Fruit fly (Drosophila melanogaster): ENCODE data around the gene CG11563.

The CG11563 gene

DNA sequence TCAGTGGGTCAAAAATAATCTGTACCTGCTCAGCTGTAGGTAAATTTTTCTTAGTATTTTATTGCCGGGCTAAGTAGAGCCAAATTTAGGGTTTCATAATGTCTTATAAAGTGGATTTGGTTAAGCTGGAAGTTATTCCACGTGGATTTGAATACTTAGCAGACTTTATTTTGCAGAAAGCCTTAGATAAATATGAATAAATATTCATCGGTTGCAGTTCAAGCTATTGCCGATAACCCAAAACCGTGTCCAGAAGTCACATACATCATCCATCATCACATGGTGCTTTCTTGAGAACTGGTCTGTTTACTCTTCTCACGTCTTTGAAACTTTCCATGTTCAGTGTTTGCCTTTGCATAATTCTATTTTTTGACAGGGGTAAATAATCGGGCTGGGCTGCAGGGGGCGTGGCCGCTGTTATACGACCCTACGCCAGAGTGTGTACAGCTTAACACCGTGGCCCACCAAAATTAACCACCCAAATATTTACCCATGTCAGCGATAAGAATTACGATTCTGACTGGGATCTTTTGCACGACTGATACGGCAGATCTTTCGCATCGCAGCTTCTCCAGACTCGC is 21.8 kb downstream of the CG11563 start, which contains the start of gene CG2187:
Gene CG2187 (minus strand): TSS at position 51 of the 581 bp plus-strand sequence.
- peak; percentile 79 for TF ChIP-seq noc (tag; optimal IDR thresholded peaks at IDR 0.05)

- TF ChIP-seq noc (tag; optimal IDR thresholded peaks at IDR 0.05) = peak; percentile 4
These were observed 24.7 kb downstream of the CG11563 start, which contains the start of gene Smvt for dm6 chr3R:31761529-31762009. Smvt (minus strand) TSS chr3R:31761579.

DNA sequence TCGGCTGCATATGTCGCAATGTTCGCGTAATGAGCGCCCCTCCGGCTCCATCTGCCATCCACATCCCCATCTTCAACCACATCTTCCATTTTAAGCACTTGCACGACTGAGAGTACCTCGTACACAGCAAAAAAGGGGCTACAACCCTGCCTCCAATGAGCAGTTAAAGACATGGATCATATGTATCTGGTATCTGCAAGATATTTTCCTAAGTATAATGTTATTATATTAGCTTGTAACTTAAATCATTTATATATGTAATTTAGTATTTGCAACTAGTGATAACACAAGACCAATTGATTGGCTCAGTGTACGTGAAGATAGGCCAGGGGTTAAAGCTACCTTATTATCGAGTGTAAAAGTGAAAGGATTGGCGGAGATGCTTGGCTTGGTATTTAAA is 25.8 kb downstream of the CG11563 start:
- no peak for TF ChIP-seq noc (tag; optimal IDR thresholded peaks at IDR 0.05)

DNA sequence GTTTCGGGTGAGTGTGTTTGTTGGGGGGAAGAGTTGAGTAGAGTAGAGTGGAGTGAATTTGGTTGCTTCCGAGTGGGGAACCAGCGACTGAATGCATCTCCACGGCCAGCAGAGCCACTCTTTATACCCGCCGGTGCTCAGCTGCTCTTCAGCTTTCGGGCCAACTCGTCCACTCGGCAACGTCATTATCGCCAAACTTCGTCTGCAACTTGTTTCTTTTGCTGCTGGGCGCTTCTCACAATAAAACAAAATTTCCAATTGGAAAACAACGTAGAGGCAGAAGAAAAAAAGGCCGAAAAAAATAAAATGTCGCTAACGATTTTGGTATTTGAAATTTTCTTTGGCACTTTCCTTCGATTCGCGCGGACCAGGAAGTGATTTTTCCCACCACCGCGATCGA is 27.8 kb downstream of the CG11563 start, which contains the start of gene CG2150:
Gene CG2150 (minus strand): TSS at position 101 of the 400 bp plus-strand sequence.
- TF ChIP-seq noc (tag; optimal IDR thresholded peaks at IDR 0.05) = no peak

- TF ChIP-seq noc (tag; optimal IDR thresholded peaks at IDR 0.05) = no peak
These were observed 28.3 kb downstream of the CG11563 start for dm6 chr3R:31765145-31765544.

DNA sequence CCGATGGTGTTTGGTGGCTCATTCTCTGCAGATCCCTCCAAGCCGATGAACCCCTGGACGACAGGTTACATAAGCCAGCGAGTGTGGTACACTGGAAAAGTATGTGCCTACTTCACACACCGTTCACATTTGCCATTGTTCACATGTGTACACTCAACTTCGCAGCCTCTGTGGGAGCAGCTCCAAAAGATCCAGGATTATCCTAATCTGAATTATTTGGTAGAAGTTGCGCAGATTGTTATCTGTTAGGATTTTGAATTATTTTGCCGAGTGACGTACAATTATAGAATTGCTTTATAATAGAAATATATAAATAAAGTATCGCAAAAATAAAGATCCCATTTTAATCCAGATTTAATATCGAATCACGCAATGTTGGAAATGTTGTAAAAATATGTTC is 30.7 kb downstream of the CG11563 start:
- no peak for TF ChIP-seq noc (tag; optimal IDR thresholded peaks at IDR 0.05)

dm6 chr3R:31768198-31768597 is 31.4 kb downstream of the CG11563 start:
- TF ChIP-seq noc (tag; optimal IDR thresholded peaks at IDR 0.05) = no peak

DNA sequence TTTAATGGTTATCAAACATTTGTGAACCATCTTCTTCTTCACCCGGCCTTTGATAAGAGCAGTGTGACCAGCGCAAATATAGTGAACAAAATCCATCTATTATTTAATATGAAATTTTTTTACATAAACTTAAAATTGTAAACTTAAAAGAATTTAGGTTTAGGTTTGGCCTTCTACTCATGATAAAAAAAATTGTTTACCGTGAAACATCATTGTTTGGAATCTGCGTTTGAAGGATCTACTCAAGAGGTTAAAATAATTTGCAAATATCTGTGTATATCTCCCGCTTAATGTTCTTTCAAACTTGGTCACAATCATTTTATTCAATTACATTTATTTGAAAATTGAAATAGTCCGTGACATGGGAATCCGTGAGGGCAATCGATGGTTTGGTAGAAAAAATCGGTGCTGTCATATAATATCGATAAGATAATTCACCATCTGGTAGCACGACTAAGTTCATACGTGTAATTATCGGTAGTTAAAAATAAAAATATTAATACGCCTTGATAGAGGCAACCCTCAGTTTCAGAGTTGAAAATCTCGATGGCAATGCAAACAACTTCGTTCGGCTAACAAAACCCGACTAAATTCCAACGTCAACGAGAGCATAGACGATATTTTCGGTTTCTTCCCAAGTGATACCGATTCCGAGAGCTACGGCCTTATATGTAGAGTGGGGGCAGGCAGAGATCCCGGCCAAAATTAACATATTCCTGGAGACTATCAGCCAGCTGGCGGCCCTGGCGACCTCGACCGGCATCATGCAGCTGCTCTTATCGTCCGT is 35.1 kb downstream of the CG11563 start, which contains the start of the genes betaGlu and sip3:
Gene betaGlu (minus strand): TSS at position 59 of the 787 bp plus-strand sequence.
Gene sip3 (plus strand): TSS at position 430 of the 787 bp plus-strand sequence.
- TF ChIP-seq noc (tag; optimal IDR thresholded peaks at IDR 0.05) = no peak

dm6 chr3R:31776583-31777362 is 39.9 kb downstream of the CG11563 start, which contains the start of the genes CG2126 and faf:
CG2126 (minus strand) TSS chr3R:31776652.
faf (plus strand) TSS chr3R:31777020.
- peak; percentile 66 for TF ChIP-seq noc (tag; optimal IDR thresholded peaks at IDR 0.05)

- TF ChIP-seq noc (tag; optimal IDR thresholded peaks at IDR 0.05) = no peak
These were observed 40.8 kb downstream of the CG11563 start for dm6 chr3R:31777482-31778165.

Measured in whole organism, larva.